Worm (Caenorhabditis elegans) whole organism, L2 larva: ENCODE measurements around the gene rps-16.

ENCODE experiments used
- C34F6.9 ChIP-seq: fragments of 150-350 bp; optimal IDR thresholded peaks from 2 replicates; lab custom pipeline; 2014; ENCODE audit warnings: missing biosample characterization, missing genetic modification characterization
- aly-2 ChIP-seq: fragments of 150-350 bp; optimal IDR thresholded peaks from 2 replicates; lab custom pipeline; 2014; ENCODE audit warnings: missing biosample characterization, missing genetic modification characterization
- dmd-4 ChIP-seq: sonication (generic microtip); optimal IDR thresholded peaks from 2 replicates; lab custom pipeline; 2017; ENCODE audit warnings: missing biosample characterization, missing genetic modification characterization
- lin-39 ChIP-seq: fragments of 150-350 bp; optimal IDR thresholded peaks from 2 replicates; lab custom pipeline; 2014; ENCODE audit warnings: missing biosample characterization, missing genetic modification reagents, missing genetic modification characterization
- lsy-2 ChIP-seq, 2 experiments: fragments of 150-350 bp in 1 of 2; sonication (generic microtip) in 1 of 2; optimal IDR thresholded peaks; 2 replicates each; lab custom pipeline; 2014 to 2017; ENCODE audit warnings: missing biosample characterization in 2 of 2, missing genetic modification characterization in 2 of 2
- nhr-11 ChIP-seq: fragments of 150-350 bp; optimal IDR thresholded peaks from 2 replicates; lab custom pipeline; 2014; ENCODE audit warnings: missing biosample characterization, missing genetic modification characterization
- nhr-237 ChIP-seq: fragments of 150-350 bp; optimal IDR thresholded peaks from 2 replicates; lab custom pipeline; 2014; ENCODE audit warnings: missing biosample characterization, missing genetic modification characterization
- nhr-25 ChIP-seq: fragments of 150-350 bp; sonication (generic microtip); optimal IDR thresholded peaks from 3 replicates; lab custom pipeline; 2014; ENCODE audit warnings: missing biosample characterization, missing genetic modification characterization
- unc-55 ChIP-seq: fragments of 150-350 bp; sonication (generic microtip); optimal IDR thresholded peaks from 3 replicates; lab custom pipeline; 2014; ENCODE audit warnings: missing biosample characterization, missing genetic modification reagents, missing genetic modification characterization
- ztf-11 ChIP-seq: sonication (generic microtip); optimal IDR thresholded peaks from 2 replicates; lab custom pipeline; 2017; ENCODE audit warnings: missing biosample characterization, missing genetic modification characterization

DNA sequence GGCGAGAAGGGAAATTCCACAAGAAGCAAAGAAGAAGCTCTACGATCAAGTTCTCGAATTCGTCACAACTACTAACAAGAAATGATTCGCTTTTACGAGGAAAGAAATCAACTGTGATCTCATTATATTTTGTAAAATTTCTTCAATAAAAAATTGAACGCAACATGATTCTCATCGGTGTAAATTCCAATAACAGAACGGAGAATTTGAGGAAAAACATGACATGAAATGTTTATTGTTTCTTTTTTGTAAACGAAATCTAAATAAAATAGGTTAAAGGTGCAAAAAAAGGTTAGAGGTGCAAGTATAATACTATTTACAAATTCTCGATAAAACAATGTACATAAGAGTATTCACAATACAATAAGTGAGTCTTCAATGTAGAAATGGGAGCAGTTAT is 8.9 kb downstream of the rps-16 start:
- no peak for TF ChIP-seq C34F6.9 (tag; lab: Kevin White, UChicago)
- TF ChIP-seq nhr-25, result no peak
- no peak for TF ChIP-seq lin-39 (tag; lab: Kevin White, UChicago)
- TF ChIP-seq aly-2 (tag; lab: Kevin White, UChicago), result no peak
- no peak for TF ChIP-seq dmd-4 (tag; lab: Kevin White, UChicago)
- TF ChIP-seq lsy-2 (tag; optimal IDR thresholded peaks at IDR 0.05; lab: Kevin White, UChicago), result no peak
- TF ChIP-seq unc-55, result no peak
- TF ChIP-seq nhr-11 (tag; lab: Kevin White, UChicago), result no peak
- TF ChIP-seq ztf-11 (tag; lab: Kevin White, UChicago), result no peak
- no peak for TF ChIP-seq nhr-237 (tag; lab: Kevin White, UChicago)
